Fruit fly (Drosophila melanogaster) whole organism, embryonic: ENCODE measurements around the gene Ttc19.

Experiments used
- Bgb ChIP-seq: fragments of 200-800 bp; sonication (Bioruptor generic); IDR thresholded peaks from 2 replicates; pipeline ENCODE4 v1.3.6; 2022; ENCODE audit warnings: missing biosample characterization, missing genetic modification characterization; ENCODE audit not compliant: partially characterized antibody
- CG12155 ChIP-seq: fragments of 200-800 bp; sonication (Bioruptor generic); optimal IDR thresholded peaks from 3 replicates; lab custom pipeline; 2016; ENCODE audit warnings: missing biosample characterization, missing genetic modification characterization
- CG1233 ChIP-seq: fragments of 200-800 bp; sonication (Bioruptor generic); optimal IDR thresholded peaks from 4 replicates; lab custom pipeline; 2018; ENCODE audit warnings: missing biosample characterization, mild to moderate bottlenecking, missing genetic modification characterization
- CG14965 ChIP-seq: fragments of 200-800 bp; sonication (Bioruptor generic); optimal IDR thresholded peaks from 2 replicates; lab custom pipeline; 2016; ENCODE audit warnings: missing biosample characterization, missing genetic modification characterization, borderline replicate concordance
- CG15479 ChIP-seq: fragments of 200-800 bp; sonication (Bioruptor generic); optimal IDR thresholded peaks from 3 replicates; lab custom pipeline; 2019; ENCODE audit warnings: missing biosample characterization, mild to moderate bottlenecking, missing genetic modification characterization, moderate library complexity
- CG1602 ChIP-seq: fragments of 200-800 bp; sonication (Bioruptor generic); optimal IDR thresholded peaks from 3 replicates; lab custom pipeline; 2016; ENCODE audit warnings: missing biosample characterization, missing genetic modification characterization
- CG16813 ChIP-seq: fragments of 200-800 bp; sonication (Bioruptor generic); IDR thresholded peaks from 3 replicates; pipeline ENCODE4 v1.3.6; 2022; ENCODE audit warnings: missing biosample characterization, missing genetic modification characterization; ENCODE audit not compliant: partially characterized antibody
- CG18764 ChIP-seq: fragments of 200-800 bp; sonication (Bioruptor generic); optimal IDR thresholded peaks from 3 replicates; lab custom pipeline; 2016; ENCODE audit warnings: missing biosample characterization, missing genetic modification characterization
- CG2116 ChIP-seq: fragments of 200-800 bp; sonication (Bioruptor generic); optimal IDR thresholded peaks from 3 replicates; lab custom pipeline; 2018; ENCODE audit warnings: missing biosample characterization, mild to moderate bottlenecking, missing genetic modification characterization
- CG2199 ChIP-seq: fragments of 200-800 bp; sonication (Bioruptor generic); IDR thresholded peaks from 3 replicates; pipeline ENCODE4 v1.3.6; 2022; ENCODE audit warnings: missing biosample characterization, missing genetic modification characterization
- CG30020 ChIP-seq: fragments of 200-800 bp; optimal IDR thresholded peaks from 2 replicates; lab custom pipeline; 2019; ENCODE audit warnings: missing biosample characterization, mild to moderate bottlenecking, missing genetic modification characterization, moderate library complexity
- CG31365 ChIP-seq: fragments of 200-800 bp; sonication (Bioruptor generic); optimal IDR thresholded peaks from 2 replicates; lab custom pipeline; 2018; ENCODE audit warnings: missing biosample characterization, mild to moderate bottlenecking, missing genetic modification characterization
- CG4424 ChIP-seq: fragments of 200-800 bp; sonication (Bioruptor generic); optimal IDR thresholded peaks from 3 replicates; lab custom pipeline; 2016; ENCODE audit warnings: missing biosample characterization, missing genetic modification characterization
- CG4617 ChIP-seq: fragments of 200-800 bp; sonication (Bioruptor generic); optimal IDR thresholded peaks from 3 replicates; lab custom pipeline; 2016; ENCODE audit warnings: missing biosample characterization, missing genetic modification characterization, borderline replicate concordance
- CG5245 ChIP-seq: fragments of 200-800 bp; sonication (Bioruptor generic); optimal IDR thresholded peaks from 3 replicates; lab custom pipeline; 2016; ENCODE audit warnings: missing biosample characterization, missing genetic modification characterization
- CG6254 ChIP-seq: fragments of 200-800 bp; sonication (Bioruptor generic); optimal IDR thresholded peaks from 3 replicates; lab custom pipeline; 2017; ENCODE audit warnings: mild to moderate bottlenecking, missing biosample characterization, missing genetic modification reagents, missing genetic modification characterization
- CG7745 ChIP-seq: fragments of 200-800 bp; sonication (Bioruptor generic); optimal IDR thresholded peaks from 2 replicates; lab custom pipeline; 2018; ENCODE audit warnings: missing biosample characterization, mild to moderate bottlenecking, missing genetic modification characterization, moderate library complexity
- CG7928 ChIP-seq: fragments of 200-800 bp; sonication (Bioruptor generic); optimal IDR thresholded peaks from 2 replicates; lab custom pipeline; 2017; ENCODE audit warnings: missing biosample characterization, mild to moderate bottlenecking, missing genetic modification characterization
- CG9932 ChIP-seq: fragments of 200-800 bp; sonication (Bioruptor generic); IDR thresholded peaks from 2 replicates; pipeline ENCODE4 v1.3.6; 2022; ENCODE audit warnings: missing biosample characterization, missing genetic modification characterization
- CoRest ChIP-seq: fragments of 200-800 bp; sonication (Bioruptor generic); optimal IDR thresholded peaks from 3 replicates; lab custom pipeline; 2018; ENCODE audit warnings: missing biosample characterization, mild to moderate bottlenecking, missing genetic modification characterization, moderate library complexity
- E2f2 ChIP-seq: fragments of 200-800 bp; sonication (Bioruptor generic); IDR thresholded peaks from 2 replicates; pipeline ENCODE4 v1.3.6; 2022; ENCODE audit warnings: missing biosample characterization, missing genetic modification characterization
- HLH4C ChIP-seq: fragments of 200-800 bp; sonication (Bioruptor generic); IDR thresholded peaks from 3 replicates; pipeline ENCODE4 v1.3.6; 2022; ENCODE audit warnings: missing biosample characterization, missing genetic modification characterization; ENCODE audit not compliant: partially characterized antibody
- HmgZ ChIP-seq: fragments of 200-800 bp; sonication (Bioruptor generic); optimal IDR thresholded peaks from 2 replicates; lab custom pipeline; 2018; ENCODE audit warnings: missing biosample characterization, mild to moderate bottlenecking, missing genetic modification characterization
- Hr78 ChIP-seq, 2 experiments: fragments of 200-800 bp in 1 of 2; fragments of >200 bp in 1 of 2; sonication (Bioruptor generic) in 1 of 2; optimal IDR thresholded peaks; 2 replicates each; lab custom pipeline; 2017 to 2019; ENCODE audit warnings: missing biosample characterization in 2 of 2, missing genetic modification characterization in 2 of 2, mild to moderate bottlenecking in 1 of 2, moderate library complexity in 1 of 2
- Hsf ChIP-seq: fragments of 200-800 bp; sonication (Bioruptor generic); optimal IDR thresholded peaks from 3 replicates; lab custom pipeline; 2016; ENCODE audit warnings: missing biosample characterization, missing genetic modification characterization
- MBD-R2 ChIP-seq: fragments of 200-800 bp; sonication (Bioruptor generic); IDR thresholded peaks from 2 replicates; pipeline ENCODE4 v1.3.6; 2022; ENCODE audit warnings: missing biosample characterization, missing genetic modification characterization
- MTF-1 ChIP-seq: fragments of 200-800 bp; sonication (Bioruptor generic); optimal IDR thresholded peaks from 2 replicates; lab custom pipeline; 2018; ENCODE audit warnings: missing biosample characterization, mild to moderate bottlenecking, missing genetic modification characterization, borderline replicate concordance
- Meics ChIP-seq: fragments of 200-800 bp; sonication (Bioruptor generic); optimal IDR thresholded peaks from 2 replicates; lab custom pipeline; 2017; ENCODE audit warnings: missing biosample characterization, mild to moderate bottlenecking, missing genetic modification characterization
- Nf-YB ChIP-seq: fragments of 200-800 bp; sonication (Bioruptor generic); optimal IDR thresholded peaks from 3 replicates; lab custom pipeline; 2019; ENCODE audit warnings: missing biosample characterization, mild to moderate bottlenecking, missing genetic modification characterization, moderate library complexity
- Opbp ChIP-seq: fragments of 200-800 bp; sonication (Bioruptor generic); IDR thresholded peaks from 3 replicates; pipeline ENCODE4 v1.3.6; 2022; ENCODE audit warnings: missing biosample characterization, missing genetic modification characterization; ENCODE audit not compliant: partially characterized antibody
- TFAM ChIP-seq: fragments of 200-800 bp; sonication (Bioruptor generic); optimal IDR thresholded peaks from 2 replicates; lab custom pipeline; 2017; ENCODE audit warnings: missing biosample characterization, missing genetic modification characterization, inconsistent platforms
- chinmo ChIP-seq: fragments of 200-800 bp; sonication (Bioruptor generic); IDR thresholded peaks from 4 replicates; pipeline ENCODE4 v1.3.6; 2022; ENCODE audit warnings: missing biosample characterization, missing genetic modification characterization; ENCODE audit not compliant: partially characterized antibody
- grn ChIP-seq: fragments of 200-800 bp; sonication (Bioruptor generic); optimal IDR thresholded peaks from 3 replicates; lab custom pipeline; 2017; ENCODE audit warnings: missing biosample characterization, missing genetic modification characterization
- hb ChIP-seq: fragments of 200-800 bp; sonication (Bioruptor generic); IDR thresholded peaks from 3 replicates; pipeline ENCODE4 v1.3.6; 2022; ENCODE audit warnings: missing biosample characterization, missing genetic modification characterization; ENCODE audit not compliant: partially characterized antibody
- hbn ChIP-seq: fragments of 200-800 bp; sonication (Bioruptor generic); IDR thresholded peaks from 2 replicates; pipeline ENCODE4 v1.3.6; 2022; ENCODE audit warnings: missing biosample characterization, missing genetic modification characterization; ENCODE audit not compliant: partially characterized antibody
- inv ChIP-seq: fragments of 200-800 bp; sonication (Bioruptor generic); IDR thresholded peaks from 2 replicates; pipeline ENCODE4 v1.3.6; 2022; ENCODE audit warnings: missing biosample characterization, missing genetic modification characterization; ENCODE audit not compliant: partially characterized antibody
- knrl ChIP-seq: fragments of 200-800 bp; sonication (Bioruptor generic); IDR thresholded peaks from 3 replicates; pipeline ENCODE4 v1.3.6; 2022; ENCODE audit warnings: missing biosample characterization, missing genetic modification characterization; ENCODE audit not compliant: partially characterized antibody
- lov ChIP-seq, 2 experiments: fragments of 200-800 bp in 1 of 2; fragments of >200 bp in 1 of 2; sonication (Bioruptor generic) in 1 of 2; IDR thresholded peaks in 1 of 2; optimal IDR thresholded peaks in 1 of 2; 2 replicates in 1 of 2; 3 replicates in 1 of 2; pipeline versions ENCODE4 v1.3.6 to Lab custom; 2017 to 2022; ENCODE audit warnings: missing biosample characterization in 1 of 2, missing genetic modification characterization in 1 of 2
- mld ChIP-seq: fragments of 200-800 bp; sonication (Bioruptor generic); IDR thresholded peaks from 3 replicates; pipeline ENCODE4 v1.3.6; 2022; ENCODE audit warnings: missing biosample characterization, missing genetic modification characterization; ENCODE audit not compliant: partially characterized antibody
- onecut ChIP-seq: fragments of 200-800 bp; sonication (Bioruptor generic); IDR thresholded peaks from 2 replicates; pipeline ENCODE4 v1.3.6; 2022; ENCODE audit warnings: missing biosample characterization, missing genetic modification characterization
- pzg ChIP-seq: fragments of 200-800 bp; sonication (Bioruptor generic); optimal IDR thresholded peaks from 3 replicates; lab custom pipeline; 2018; ENCODE audit warnings: missing biosample characterization, mild to moderate bottlenecking, missing genetic modification characterization, moderate library complexity
- sna ChIP-seq: fragments of 200-800 bp; sonication (Bioruptor generic); IDR thresholded peaks from 2 replicates; pipeline ENCODE4 v1.3.6; 2022; ENCODE audit warnings: missing biosample characterization, missing genetic modification characterization; ENCODE audit not compliant: partially characterized antibody
- tna ChIP-seq: fragments of 200-800 bp; sonication (Bioruptor generic); IDR thresholded peaks from 2 replicates; pipeline ENCODE4 v1.3.6; 2022; ENCODE audit warnings: missing biosample characterization, missing genetic modification characterization; ENCODE audit not compliant: partially characterized antibody
- ttk ChIP-seq: fragments of 200-800 bp; sonication (Bioruptor generic); IDR thresholded peaks from 2 replicates; pipeline ENCODE4 v2.1.2; 2022; ENCODE audit warnings: missing biosample characterization, missing genetic modification characterization
- twi ChIP-seq: fragments of 200-800 bp; optimal IDR thresholded peaks from 2 replicates; lab custom pipeline; 2019; ENCODE audit warnings: missing biosample characterization, mild to moderate bottlenecking, missing genetic modification characterization, moderate library complexity
- vnd ChIP-seq: fragments of 200-800 bp; sonication (Bioruptor generic); IDR thresholded peaks from 3 replicates; pipeline ENCODE4 v1.3.6; 2022; ENCODE audit warnings: missing biosample characterization, missing genetic modification characterization; ENCODE audit not compliant: partially characterized antibody

The Ttc19 gene

dm6 chr2L:19068393-19068792, 23.4 kb upstream of the Ttc19 start (continued):
- TF ChIP-seq hbn (GFP tag; lab: Robert Waterston, UW), result no peak
- no peak for TF ChIP-seq twi (tag; lab: Kevin White, UChicago)
- no peak for TF ChIP-seq lov (optimal IDR thresholded peaks at IDR 0.05; lab: Kevin White, UChicago)
- TF ChIP-seq lov (GFP tag; IDR thresholded peaks at IDR 0.05; lab: Robert Waterston, UW), result no peak

DNA sequence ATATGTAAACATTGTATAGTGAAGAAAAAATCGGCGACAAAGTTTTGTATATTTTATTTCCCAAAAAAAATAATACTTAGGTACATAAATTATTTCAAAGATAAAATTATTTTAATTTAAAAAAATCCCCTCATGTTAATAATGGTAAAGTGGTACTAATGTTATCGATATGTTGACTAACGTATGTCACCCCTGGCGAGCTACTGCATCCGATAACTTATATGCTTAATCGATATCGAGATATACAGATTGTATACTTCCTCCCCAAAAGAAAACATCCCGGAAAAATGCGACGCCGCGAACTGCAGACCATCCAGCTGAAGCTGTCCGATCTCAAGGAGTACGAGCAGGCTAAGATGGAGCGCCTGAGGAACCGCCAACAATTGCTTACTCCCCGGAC, 19.8 kb upstream of the Ttc19 start, which contains the start of gene CG17343:
Gene CG17343 (plus strand): TSS at position 224 of the 400 bp plus-strand sequence.
- TF ChIP-seq tna (GFP tag; lab: Robert Waterston, UW) (peak; percentile 98), CG16813 (GFP tag; lab: Robert Waterston, UW) (peak; percentile 87), CG30020 (tag; lab: Kevin White, UChicago) (peak; percentile 5), vnd (GFP tag; lab: Robert Waterston, UW) (peak; percentile 90), chinmo (GFP tag; lab: Robert Waterston, UW) (peak; percentile 93; the same call in 3 of the 4 replicates), pzg (GFP tag; lab: Kevin White, UChicago) (peak; percentile 44), inv (peak; percentile 81), grn (GFP tag; lab: Kevin White, UChicago) (peak; percentile 54), E2f2 (peak; percentile 53), CG6254 (no peak), CG1233 (no peak), HmgZ (tag; lab: Kevin White, UChicago) (no peak), CG1602 (GFP tag; lab: Kevin White, UChicago) (no peak), CG2199 (GFP tag; lab: Robert Waterston, UW) (no peak), CG5245 (GFP tag; lab: Kevin White, UChicago) (no peak), CG2116 (GFP tag; lab: Kevin White, UChicago) (peak; percentile 91), sna (GFP tag; lab: Robert Waterston, UW) (peak; percentile 82), MBD-R2 (GFP tag; lab: Robert Waterston, UW) (peak; percentile 86), hb (GFP tag; lab: Robert Waterston, UW) (peak; percentile 98), CG7745 (tag; lab: Kevin White, UChicago) (no peak), HLH4C (peak; percentile 99), MTF-1 (GFP tag; lab: Kevin White, UChicago) (no peak), knrl (GFP tag; lab: Robert Waterston, UW) (peak; percentile 72; the same call in 2 of the 3 replicates), ttk (GFP tag; lab: Robert Waterston, UW) (no peak), Opbp (GFP tag; lab: Robert Waterston, UW) (peak; percentile 91; the same call in 2 of the 3 replicates), CG7928 (GFP tag; lab: Kevin White, UChicago) (peak; percentile 81), onecut (GFP tag; lab: Robert Waterston, UW) (peak; percentile 21; the same call in 1 of the 2 replicates), Hr78 (GFP tag; optimal IDR thresholded peaks at IDR 0.05; lab: Kevin White, UChicago) (no peak), Meics (GFP tag; lab: Kevin White, UChicago) (no peak), TFAM (GFP tag; lab: Kevin White, UChicago) (no peak), CG18764 (no peak), CG31365 (tag; lab: Kevin White, UChicago) (no peak), CoRest (tag; lab: Kevin White, UChicago) (peak; percentile 3), mld (peak; percentile 98), CG15479 (GFP tag; lab: Kevin White, UChicago) (no peak), CG4424 (no peak), CG14965 (no peak), Nf-YB (no peak), Bgb (peak; percentile 91), hbn (GFP tag; lab: Robert Waterston, UW) (peak; percentile 79), CG4617 (GFP tag; lab: Kevin White, UChicago) (peak; percentile 41), Hsf (GFP tag; lab: Kevin White, UChicago) (no peak), CG9932 (GFP tag; lab: Robert Waterston, UW) (no peak), CG12155 (GFP tag; lab: Kevin White, UChicago) (no peak)
